Worm (Caenorhabditis elegans): Measurements from ENCODE around the gene tag-307.

Gene tag-307

DNA sequence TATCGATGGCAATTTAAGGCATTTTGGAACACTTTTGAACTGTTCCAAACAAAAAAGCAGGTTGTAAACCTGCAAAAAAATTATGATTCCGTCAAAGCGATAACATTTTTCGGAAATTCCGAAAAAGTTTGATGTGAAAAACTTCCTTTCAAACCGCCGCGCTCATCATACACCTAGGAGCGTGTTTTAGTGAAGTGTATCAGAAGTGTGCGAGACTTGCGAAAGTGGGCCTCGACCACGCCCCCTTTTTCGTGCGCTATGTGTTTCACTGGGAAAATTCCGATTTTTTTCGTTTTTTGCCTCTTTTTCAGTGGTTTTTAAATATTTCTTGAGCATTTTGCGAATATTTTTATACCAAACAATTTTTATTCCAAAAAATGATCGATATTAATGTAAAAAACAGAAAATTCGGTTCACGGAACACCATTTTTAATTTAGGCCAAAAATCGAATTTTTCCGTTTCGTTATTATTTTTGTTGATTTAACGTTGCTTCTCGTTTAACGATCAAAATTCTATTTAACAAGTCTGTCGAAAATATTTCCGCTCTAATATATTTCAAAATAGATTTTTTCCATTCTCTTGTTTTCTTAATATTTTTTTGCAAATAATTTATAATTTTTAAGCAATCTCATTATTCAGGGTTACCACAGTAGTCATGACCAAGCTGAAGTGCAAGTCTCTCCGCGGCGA, 2.4 kb downstream of the tag-307 start, which contains the start of gene rpl-35 (continued):
- peak; percentile 99 for TF ChIP-seq zag-1 (tag; optimal IDR thresholded peaks at IDR 0.05)
- TF ChIP-seq alr-1 (tag; optimal IDR thresholded peaks at IDR 0.05), result no peak
- TF ChIP-seq ztf-4 (tag; optimal IDR thresholded peaks at IDR 0.05), result peak; percentile 100
- TF ChIP-seq unc-39 (tag; optimal IDR thresholded peaks at IDR 0.05), result peak; percentile 20
- peak; percentile 100 for TF ChIP-seq nhr-6 (tag; optimal IDR thresholded peaks at IDR 0.05)
- TF ChIP-seq nhr-129 (tag; optimal IDR thresholded peaks at IDR 0.05), result peak; percentile 99
- TF ChIP-seq snpc-4 (tag; optimal IDR thresholded peaks at IDR 0.05), result peak; percentile 93
- TF ChIP-seq nhr-21 (tag; optimal IDR thresholded peaks at IDR 0.05), result peak; percentile 100
- peak; percentile 52 for TF ChIP-seq peb-1 (tag; optimal IDR thresholded peaks at IDR 0.05)
- TF ChIP-seq elt-1 (tag; optimal IDR thresholded peaks at IDR 0.05), result peak; percentile 69
- TF ChIP-seq lin-13 (GFP tag; optimal IDR thresholded peaks at IDR 0.05), result peak; percentile 99
- peak; percentile 51 to 96 for TF ChIP-seq mdl-1 (tag; optimal IDR thresholded peaks at IDR 0.05)
- peak; percentile 93 for TF ChIP-seq ama-1 (optimal IDR thresholded peaks at IDR 0.05)
- peak; percentile 76 for TF ChIP-seq ztf-11 (tag; optimal IDR thresholded peaks at IDR 0.05)
- peak; percentile 99 for TF ChIP-seq fos-1 (tag; optimal IDR thresholded peaks at IDR 0.05)
- TF ChIP-seq ZK546.5 (tag; optimal IDR thresholded peaks at IDR 0.05), result peak; percentile 94
- peak; percentile 100 for TF ChIP-seq sem-4 (tag; optimal IDR thresholded peaks at IDR 0.05)
- TF ChIP-seq nhr-10 (tag; optimal IDR thresholded peaks at IDR 0.05), result peak; percentile 94
- peak; percentile 100 for TF ChIP-seq unc-55 (GFP tag; optimal IDR thresholded peaks at IDR 0.05)
- peak; percentile 100 for TF ChIP-seq F13H6.1 (tag; optimal IDR thresholded peaks at IDR 0.05)
- peak; percentile 88 for TF ChIP-seq R02D3.7 (tag; optimal IDR thresholded peaks at IDR 0.05)
- peak; percentile 100 for TF ChIP-seq C34F6.9 (tag; optimal IDR thresholded peaks at IDR 0.05)
- peak; percentile 15 for TF ChIP-seq nhr-23 (tag; optimal IDR thresholded peaks at IDR 0.05)
- peak; percentile 100 for TF ChIP-seq crh-2 (tag; optimal IDR thresholded peaks at IDR 0.05)
- peak; percentile 82 for TF ChIP-seq nhr-11 (tag; optimal IDR thresholded peaks at IDR 0.05)
- TF ChIP-seq unc-62 (GFP tag; optimal IDR thresholded peaks at IDR 0.05), result peak; percentile 96
- peak; percentile 72 for TF ChIP-seq nhr-12 (tag; optimal IDR thresholded peaks at IDR 0.05)
- TF ChIP-seq blmp-1 (tag; optimal IDR thresholded peaks at IDR 0.05; ENCODE audit: insufficient read depth), result peak; percentile 97
- TF ChIP-seq sma-9 (GFP tag; optimal IDR thresholded peaks at IDR 0.05), result peak; percentile 99
- peak; percentile 16 for TF ChIP-seq sma-9 (tag; optimal IDR thresholded peaks at IDR 0.05)
- TF ChIP-seq ceh-16 (tag; optimal IDR thresholded peaks at IDR 0.05), result peak; percentile 100
- peak; percentile 100 for TF ChIP-seq lin-11 (tag; optimal IDR thresholded peaks at IDR 0.05)

DNA sequence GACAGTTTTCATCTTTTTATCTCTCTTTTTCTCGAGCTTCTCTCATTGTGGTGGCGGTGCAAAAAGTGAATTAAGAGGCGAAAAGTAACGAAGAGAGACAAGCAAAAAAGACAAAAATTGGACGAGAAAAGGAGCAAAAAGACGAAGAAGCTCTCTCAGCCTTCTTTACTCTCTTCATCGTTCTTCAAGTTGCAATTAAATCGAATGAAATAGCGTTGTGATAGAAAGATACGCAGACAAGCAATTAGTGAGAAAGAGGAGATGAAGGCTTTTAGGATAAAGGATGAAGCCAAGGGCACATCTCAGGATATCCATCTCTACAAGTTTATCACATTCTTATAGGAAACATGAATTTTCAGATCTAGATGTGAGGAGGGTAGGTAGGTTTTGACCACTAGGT, 8.9 kb downstream of the tag-307 start:
- TF ChIP-seq sma-9 (GFP tag; optimal IDR thresholded peaks at IDR 0.05) (peak; percentile 9), sma-9 (tag; optimal IDR thresholded peaks at IDR 0.05) (no peak), C34F6.9 (tag; optimal IDR thresholded peaks at IDR 0.05) (peak; percentile 50), lsy-2 (tag; optimal IDR thresholded peaks at IDR 0.05) (peak in 1 of 2 experiments; percentile 17), dmd-4 (tag; optimal IDR thresholded peaks at IDR 0.05) (no peak), ztf-11 (tag; optimal IDR thresholded peaks at IDR 0.05) (no peak), nhr-129 (tag; optimal IDR thresholded peaks at IDR 0.05) (peak; percentile 31), lin-39 (tag; optimal IDR thresholded peaks at IDR 0.05) (peak; percentile 25)

DNA sequence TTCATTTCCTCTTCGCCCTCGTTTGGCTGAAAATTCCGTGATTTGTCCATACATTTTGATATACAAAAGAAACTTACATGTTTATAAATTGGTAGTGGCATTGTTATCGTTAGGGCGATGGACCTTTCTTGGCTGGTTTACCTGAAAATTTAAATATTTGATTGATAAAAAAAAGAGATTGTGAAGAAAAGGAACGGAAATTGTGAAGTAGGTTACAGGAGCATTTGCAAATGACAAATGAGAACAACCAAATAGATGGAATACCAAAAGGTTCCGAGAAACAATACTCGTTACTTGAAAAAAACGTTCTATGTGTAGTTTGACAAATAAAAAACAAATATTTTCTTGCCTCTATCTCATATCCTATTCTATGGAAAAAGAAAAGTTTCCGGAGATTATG, 13.5 kb downstream of the tag-307 start, which contains the start of gene ZK652.8:
Gene ZK652.8, minus strand, starts transcription at position 101 of the 400 bp plus-strand sequence.
- TF ChIP-seq ztf-4 (tag; optimal IDR thresholded peaks at IDR 0.05) (no peak), egl-27 (tag; optimal IDR thresholded peaks at IDR 0.05) (no peak), unc-62 (GFP tag; optimal IDR thresholded peaks at IDR 0.05) (no peak), aly-2 (tag; optimal IDR thresholded peaks at IDR 0.05) (no peak), ceh-16 (tag; optimal IDR thresholded peaks at IDR 0.05) (no peak), ama-1 (optimal IDR thresholded peaks at IDR 0.05) (no peak), ceh-82 (tag; optimal IDR thresholded peaks at IDR 0.05) (no peak), snpc-4 (tag; optimal IDR thresholded peaks at IDR 0.05) (no peak), gmeb-1 (tag; optimal IDR thresholded peaks at IDR 0.05) (no peak), nhr-6 (tag; optimal IDR thresholded peaks at IDR 0.05) (no peak), lsy-2 (tag; optimal IDR thresholded peaks at IDR 0.05) (no peak), fos-1 (tag; optimal IDR thresholded peaks at IDR 0.05) (no peak)
